Worm (Caenorhabditis elegans): ENCODE data around the gene unc-33.

ce11 chrIV:3545060-3545459, 28.4 kb downstream of the unc-33 start:
- TF ChIP-seq unc-62 (GFP tag; optimal IDR thresholded peaks at IDR 0.05) (no peak), ama-1 (optimal IDR thresholded peaks at IDR 0.05) (no peak), snpc-4 (tag; optimal IDR thresholded peaks at IDR 0.05) (no peak), skn-1 (tag; optimal IDR thresholded peaks at IDR 0.05) (no peak), fkh-10 (GFP tag; optimal IDR thresholded peaks at IDR 0.05) (no peak), sox-4 (tag; optimal IDR thresholded peaks at IDR 0.05) (no peak), aha-1 (tag; optimal IDR thresholded peaks at IDR 0.05) (no peak)

All from whole organism, L1 larva.